Worm (Caenorhabditis elegans): ENCODE results near the gene ttll-15.

The ttll-15 gene

DNA sequence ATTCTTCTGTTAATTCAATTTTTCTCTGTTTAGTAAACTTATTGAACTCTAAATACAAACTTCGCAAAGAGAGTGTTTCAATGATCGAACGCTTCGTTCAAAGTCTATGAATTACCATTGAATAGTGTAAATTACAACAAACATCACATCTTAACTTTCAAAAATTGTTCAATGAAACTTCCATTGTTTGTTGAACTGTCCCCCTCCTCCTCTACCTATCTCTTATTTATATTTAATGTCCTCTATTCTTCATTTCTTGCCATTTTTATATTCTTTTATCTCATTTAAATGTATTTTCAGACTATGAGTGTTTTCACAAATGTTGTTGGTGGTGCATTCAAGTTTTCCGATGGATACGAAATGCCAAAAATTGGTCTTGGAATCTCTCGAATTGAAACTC is 19.1 kb upstream of the ttll-15 start, which contains the start of gene K07C5.2:
TSS of gene K07C5.2 (plus strand) at position 301 of the 400 bp plus-strand sequence.
- TF ChIP-seq pqm-1 (tag; optimal IDR thresholded peaks at IDR 0.05) (peak; percentile 4), ZK546.5 (tag; optimal IDR thresholded peaks at IDR 0.05) (no peak)

DNA sequence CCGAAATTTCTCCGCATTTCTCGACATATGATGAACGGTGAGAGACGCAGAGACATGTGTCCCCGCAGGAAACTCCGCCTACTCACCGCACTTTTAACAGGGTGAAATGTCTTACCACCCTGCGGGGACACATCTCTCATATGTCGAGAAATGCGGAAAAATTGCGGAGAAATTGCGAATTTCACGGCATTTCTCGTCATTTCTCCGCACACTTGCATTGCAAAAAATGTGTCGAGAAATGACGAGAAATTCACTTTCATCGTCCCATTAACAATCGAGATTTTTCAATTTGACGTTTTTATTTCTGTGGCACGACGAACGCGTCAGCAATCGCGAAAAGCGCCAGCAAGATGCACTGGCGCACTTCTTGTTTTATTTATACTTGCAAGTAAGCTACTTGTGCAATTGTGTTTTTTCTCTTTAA is 16.4 kb upstream of the ttll-15 start, which contains the start of gene K07C5.13:
TSS of gene K07C5.13 (plus strand) at position 151 of the 424 bp plus-strand sequence.
- peak; percentile 9 for TF ChIP-seq nhr-23 (tag; optimal IDR thresholded peaks at IDR 0.05)
- peak; percentile 75 for TF ChIP-seq lin-15B (tag; optimal IDR thresholded peaks at IDR 0.05)
- peak; percentile 69 for TF ChIP-seq lsy-12 (tag; optimal IDR thresholded peaks at IDR 0.05)
- peak; percentile 26 for TF ChIP-seq nfya-1 (tag; optimal IDR thresholded peaks at IDR 0.05; ENCODE audit: insufficient read depth)
- peak; percentile 53 for TF ChIP-seq pha-4 (tag; optimal IDR thresholded peaks at IDR 0.05)
- TF ChIP-seq elt-2 (tag; optimal IDR thresholded peaks at IDR 0.05) = peak; percentile 42
- TF ChIP-seq snpc-4 (tag; optimal IDR thresholded peaks at IDR 0.05) = peak; percentile 23
- peak; percentile 51 for TF ChIP-seq tbx-2 (tag; optimal IDR thresholded peaks at IDR 0.05)
- TF ChIP-seq R02D3.7 (tag; optimal IDR thresholded peaks at IDR 0.05) = peak; percentile 25
- peak; percentile 46 for TF ChIP-seq nhr-43 (tag; optimal IDR thresholded peaks at IDR 0.05; ENCODE audit: poor library complexity, severe bottlenecking)
- peak; percentile 6 for TF ChIP-seq skn-1 (tag; optimal IDR thresholded peaks at IDR 0.05)
- TF ChIP-seq hmg-11 (tag; optimal IDR thresholded peaks at IDR 0.05) = peak; percentile 2

DNA sequence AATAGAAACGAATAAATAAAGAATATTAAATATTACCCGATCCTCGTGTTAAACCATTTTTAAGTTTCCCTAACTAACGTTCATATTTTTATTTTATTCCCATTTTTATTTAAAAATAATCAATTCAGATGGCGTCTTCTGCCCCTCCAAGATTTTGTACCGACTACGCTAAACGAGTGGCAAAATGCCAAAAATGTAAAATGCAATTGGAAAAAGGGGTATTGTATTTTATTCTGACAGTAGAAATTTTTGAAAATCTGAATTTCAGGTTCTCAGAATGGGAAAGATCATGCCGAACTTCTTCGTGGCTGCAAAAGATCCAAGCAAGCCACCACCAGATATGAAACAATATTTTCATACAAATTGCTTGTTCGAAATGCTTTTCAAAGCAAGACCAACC is 15.4 kb upstream of the ttll-15 start, which contains the start of gene K07C5.3:
TSS of gene K07C5.3 (plus strand) at position 129 of the 400 bp plus-strand sequence.
- TF ChIP-seq fkh-10 (GFP tag; optimal IDR thresholded peaks at IDR 0.05) = no peak
- TF ChIP-seq hmg-11 (tag; optimal IDR thresholded peaks at IDR 0.05) = no peak
- no peak for TF ChIP-seq R02D3.7 (tag; optimal IDR thresholded peaks at IDR 0.05)
- no peak for TF ChIP-seq elt-1 (tag; optimal IDR thresholded peaks at IDR 0.05)
- no peak for TF ChIP-seq fos-1 (tag; optimal IDR thresholded peaks at IDR 0.05)
- no peak for TF ChIP-seq nhr-25 (tag; optimal IDR thresholded peaks at IDR 0.05)
- no peak for TF ChIP-seq tbx-2 (tag; optimal IDR thresholded peaks at IDR 0.05)
- no peak for TF ChIP-seq nhr-67 (tag; optimal IDR thresholded peaks at IDR 0.05)
- TF ChIP-seq sea-2 (GFP tag; optimal IDR thresholded peaks at IDR 0.05) = no peak
- no peak for TF ChIP-seq ceh-28 (tag; optimal IDR thresholded peaks at IDR 0.05)
- TF ChIP-seq nhr-76 (tag; optimal IDR thresholded peaks at IDR 0.05) = no peak
- no peak for TF ChIP-seq daf-12 (tag; optimal IDR thresholded peaks at IDR 0.05)
- no peak for TF ChIP-seq eor-1 (tag; optimal IDR thresholded peaks at IDR 0.05)
- no peak for TF ChIP-seq zag-1 (tag; optimal IDR thresholded peaks at IDR 0.05)
- no peak for TF ChIP-seq lin-39 (tag; optimal IDR thresholded peaks at IDR 0.05)
- no peak for TF ChIP-seq egl-5 (tag; optimal IDR thresholded peaks at IDR 0.05)
- no peak for TF ChIP-seq ZK546.5 (tag; optimal IDR thresholded peaks at IDR 0.05)
- TF ChIP-seq pqm-1 (tag; optimal IDR thresholded peaks at IDR 0.05) = no peak

DNA sequence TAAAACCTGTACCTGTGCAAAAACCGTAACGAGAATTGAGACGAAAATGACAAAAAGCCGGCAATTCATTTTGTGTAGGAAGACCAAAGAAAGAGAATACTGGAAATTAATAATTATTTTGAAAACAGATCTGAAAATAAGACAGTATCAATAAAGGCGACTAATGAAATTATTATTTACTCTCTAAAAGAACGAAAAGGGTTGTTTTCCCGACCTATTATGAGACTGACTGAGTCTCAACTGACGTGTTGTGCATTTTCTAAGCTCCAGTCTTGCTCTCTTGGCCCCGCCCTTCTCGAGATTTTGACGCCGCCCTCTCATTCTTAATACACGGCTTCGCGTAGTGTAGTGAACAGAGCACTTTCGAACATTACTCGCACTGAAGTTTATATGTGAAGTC is 8.3 kb upstream of the ttll-15 start, which contains the start of gene K07C5.9:
TSS of gene K07C5.9 (minus strand) at position 101 of the 400 bp plus-strand sequence.
- TF ChIP-seq hmg-11 (tag; optimal IDR thresholded peaks at IDR 0.05) = no peak

DNA sequence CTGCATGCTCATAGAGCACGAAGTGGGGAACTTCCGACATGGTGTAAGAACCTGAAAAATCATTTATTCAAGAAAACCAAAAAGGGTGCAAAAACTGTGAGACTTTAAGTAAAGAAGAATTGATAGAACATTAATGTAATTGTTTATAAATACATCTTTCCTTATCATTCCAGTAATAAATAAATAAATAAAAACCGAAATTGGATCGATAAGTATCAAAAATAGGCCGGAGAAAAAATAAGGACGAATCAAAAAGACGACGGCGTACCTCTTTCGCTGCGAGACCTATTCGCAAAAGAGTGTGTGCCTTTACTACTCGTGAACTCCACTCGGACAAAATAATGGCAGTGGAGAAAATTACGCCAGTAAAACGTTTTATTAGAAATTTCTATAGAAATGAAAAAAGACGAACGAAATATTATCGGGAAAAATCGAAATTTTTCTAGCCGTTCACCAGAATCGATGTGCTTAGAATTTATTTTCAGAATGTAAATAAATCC is 5.4 kb upstream of the ttll-15 start, which contains the start of gene nol-56:
TSS of gene nol-56 (minus strand) at position 51 of the 500 bp plus-strand sequence.
- TF ChIP-seq pha-4 (tag; optimal IDR thresholded peaks at IDR 0.05) (peak; percentile 93), lsy-12 (tag; optimal IDR thresholded peaks at IDR 0.05) (peak; percentile 66), elt-3 (tag; optimal IDR thresholded peaks at IDR 0.05) (no peak), nhr-25 (tag; optimal IDR thresholded peaks at IDR 0.05) (peak; percentile 70), ama-1 (optimal IDR thresholded peaks at IDR 0.05) (peak; percentile 37), egl-5 (tag; optimal IDR thresholded peaks at IDR 0.05) (peak; percentile 81), nhr-237 (tag; optimal IDR thresholded peaks at IDR 0.05) (no peak), nhr-43 (tag; optimal IDR thresholded peaks at IDR 0.05; ENCODE audit: poor library complexity, severe bottlenecking) (peak; percentile 77), ztf-4 (tag; optimal IDR thresholded peaks at IDR 0.05) (peak; percentile 5), skn-1 (tag; optimal IDR thresholded peaks at IDR 0.05) (peak; percentile 14), fkh-10 (GFP tag; optimal IDR thresholded peaks at IDR 0.05) (peak; percentile 43), snpc-4 (tag; optimal IDR thresholded peaks at IDR 0.05) (peak; percentile 80), jun-1 (tag; optimal IDR thresholded peaks at IDR 0.05) (peak; percentile 16), ztf-11 (tag; optimal IDR thresholded peaks at IDR 0.05) (no peak), fos-1 (tag; optimal IDR thresholded peaks at IDR 0.05) (no peak), pqm-1 (tag; optimal IDR thresholded peaks at IDR 0.05) (peak; percentile 34), R02D3.7 (tag; optimal IDR thresholded peaks at IDR 0.05) (peak; percentile 4), nhr-12 (tag; optimal IDR thresholded peaks at IDR 0.05) (no peak), lin-39 (tag; optimal IDR thresholded peaks at IDR 0.05) (peak; percentile 86), nhr-23 (tag; optimal IDR thresholded peaks at IDR 0.05) (peak; percentile 93), elt-2 (tag; optimal IDR thresholded peaks at IDR 0.05) (peak; percentile 58), sea-2 (GFP tag; optimal IDR thresholded peaks at IDR 0.05) (no peak), lin-15B (tag; optimal IDR thresholded peaks at IDR 0.05) (peak; percentile 93), nfya-1 (tag; optimal IDR thresholded peaks at IDR 0.05; ENCODE audit: insufficient read depth) (peak; percentile 90), ceh-28 (tag; optimal IDR thresholded peaks at IDR 0.05) (peak; percentile 61), hmg-11 (tag; optimal IDR thresholded peaks at IDR 0.05) (peak; percentile 80), tbx-2 (tag; optimal IDR thresholded peaks at IDR 0.05) (no peak), ZK546.5 (tag; optimal IDR thresholded peaks at IDR 0.05) (no peak)

Data from whole organism, L3 larva.